Fruit fly (Drosophila melanogaster) whole organism, adult: ENCODE measurements around the gene CG9331.
A peak's percentile ranks its signal among the peaks of the same experiment; 100 is the strongest.

ENCODE experiments used
- CG11617 ChIP-seq: fragments of 200-800 bp; sonication (Bioruptor generic); optimal IDR thresholded peaks from 2 replicates; lab custom pipeline; 2017; ENCODE audit warnings: mild to moderate bottlenecking, missing biosample characterization, missing genetic modification reagents, missing genetic modification characterization
- CG12768 ChIP-seq: fragments of 200-800 bp; sonication (Bioruptor generic); optimal IDR thresholded peaks from 2 replicates; lab custom pipeline; 2017; ENCODE audit warnings: missing biosample characterization, missing genetic modification characterization, mild to moderate bottlenecking, moderate library complexity, missing genetic modification reagents
- CG14711 ChIP-seq: fragments of 200-800 bp; sonication (Bioruptor generic); optimal IDR thresholded peaks from 2 replicates; lab custom pipeline; 2018; ENCODE audit warnings: missing biosample characterization, mild to moderate bottlenecking, missing genetic modification characterization, moderate library complexity
- CG1620 ChIP-seq: fragments of 200-800 bp; sonication (Bioruptor generic); optimal IDR thresholded peaks from 2 replicates; lab custom pipeline; 2016; ENCODE audit warnings: missing biosample characterization, missing genetic modification characterization
- CG33017 ChIP-seq: fragments of 200-800 bp; sonication (Bioruptor generic); optimal IDR thresholded peaks from 2 replicates; lab custom pipeline; 2018; ENCODE audit warnings: missing biosample characterization, mild to moderate bottlenecking, missing genetic modification characterization, moderate library complexity
- CG5204 ChIP-seq: fragments of 200-800 bp; sonication (Bioruptor generic); optimal IDR thresholded peaks from 2 replicates; lab custom pipeline; 2016; ENCODE audit warnings: missing biosample characterization, missing genetic modification characterization
- CG7045 ChIP-seq: fragments of 200-800 bp; sonication (Bioruptor generic); optimal IDR thresholded peaks from 2 replicates; lab custom pipeline; 2017; ENCODE audit warnings: missing biosample characterization, mild to moderate bottlenecking, missing genetic modification characterization
- CG7101 ChIP-seq: fragments of 200-800 bp; sonication (Bioruptor generic); optimal IDR thresholded peaks from 2 replicates; lab custom pipeline; 2018; ENCODE audit warnings: missing biosample characterization, mild to moderate bottlenecking, missing genetic modification characterization, moderate library complexity
- Clk ChIP-seq: fragments of 200-800 bp; sonication (Bioruptor generic); optimal IDR thresholded peaks from 2 replicates; lab custom pipeline; 2017; ENCODE audit warnings: missing biosample characterization, missing genetic modification characterization
- Crg-1 ChIP-seq: fragments of 200-800 bp; sonication (Bioruptor generic); optimal IDR thresholded peaks from 2 replicates; lab custom pipeline; 2016; ENCODE audit warnings: missing biosample characterization, missing genetic modification characterization
- Hr96 ChIP-seq: fragments of 200-800 bp; sonication (Bioruptor generic); optimal IDR thresholded peaks from 2 replicates; lab custom pipeline; 2016; ENCODE audit warnings: missing biosample characterization, missing genetic modification characterization
- Mnt ChIP-seq: fragments of 200-800 bp; sonication (Bioruptor generic); optimal IDR thresholded peaks from 2 replicates; lab custom pipeline; 2016; ENCODE audit warnings: missing biosample characterization, mild to moderate bottlenecking, missing genetic modification characterization
- bab1 ChIP-seq: fragments of 200-800 bp; sonication (Bioruptor generic); optimal IDR thresholded peaks from 3 replicates; lab custom pipeline; 2019; ENCODE audit warnings: missing biosample characterization, mild to moderate bottlenecking, missing genetic modification characterization, moderate library complexity
- cic ChIP-seq: fragments of 200-800 bp; sonication (Bioruptor generic); optimal IDR thresholded peaks from 2 replicates; lab custom pipeline; 2017; ENCODE audit warnings: missing biosample characterization, mild to moderate bottlenecking, missing genetic modification characterization, moderate library complexity
- cnc ChIP-seq, 2 experiments: fragments of >200 bp; optimal IDR thresholded peaks; 2 replicates each; lab custom pipeline; 2017
- kay ChIP-seq: fragments of 200-800 bp; sonication (Bioruptor generic); peaks from one replicate; lab custom pipeline; 2016; ENCODE audit warnings: missing biosample characterization, missing genetic modification characterization, borderline replicate concordance
- ovo ChIP-seq: fragments of 200-800 bp; sonication (Bioruptor generic); optimal IDR thresholded peaks from 2 replicates; lab custom pipeline; 2016; ENCODE audit warnings: missing biosample characterization, missing genetic modification characterization
- pad ChIP-seq: fragments of 200-800 bp; sonication (Bioruptor generic); optimal IDR thresholded peaks from 3 replicates; lab custom pipeline; 2017; ENCODE audit warnings: missing biosample characterization, missing genetic modification characterization, mild to moderate bottlenecking, moderate library complexity, missing genetic modification reagents
- tj ChIP-seq: fragments of 200-800 bp; sonication (Bioruptor generic); optimal IDR thresholded peaks from 3 replicates; lab custom pipeline; 2017; ENCODE audit warnings: missing biosample characterization, mild to moderate bottlenecking, missing genetic modification characterization, moderate library complexity
- toe ChIP-seq: fragments of 200-800 bp; sonication (Bioruptor generic); optimal IDR thresholded peaks from 2 replicates; lab custom pipeline; 2016; ENCODE audit warnings: missing biosample characterization, missing genetic modification characterization

Gene CG9331

dm6 chr2L:20822489-20823195 is at the start of gene CG9331:
TSS of gene CG9331 (plus strand) at chr2L:20822828.
- TF ChIP-seq pad (GFP tag; lab: Kevin White, UChicago) (peak; percentile 97), ovo (peak; percentile 60), Mnt (GFP tag; lab: Kevin White, UChicago) (peak; percentile 47), CG14711 (no peak), kay (GFP tag; lab: Kevin White, UChicago) (peak; percentile 97), cic (GFP tag; lab: Kevin White, UChicago) (peak; percentile 51), bab1 (peak; percentile 57), CG33017 (tag; lab: Kevin White, UChicago) (no peak)

dm6 chr2L:20773453-20774054 is 49.1 kb upstream of the CG9331 start:
- peak; percentile 41 for TF ChIP-seq cic (GFP tag; lab: Kevin White, UChicago)
- TF ChIP-seq CG1620 (GFP tag; lab: Kevin White, UChicago) = no peak
- TF ChIP-seq pad (GFP tag; lab: Kevin White, UChicago) = no peak
- no peak for TF ChIP-seq Crg-1 (GFP tag; lab: Kevin White, UChicago)
- no peak for TF ChIP-seq Hr96 (GFP tag; lab: Kevin White, UChicago)
- peak; percentile 5 for TF ChIP-seq CG11617 (GFP tag; lab: Kevin White, UChicago)
- TF ChIP-seq tj (GFP tag; lab: Kevin White, UChicago) = no peak
- peak; percentile 24 for TF ChIP-seq CG33017 (tag; lab: Kevin White, UChicago)
- TF ChIP-seq Mnt (GFP tag; lab: Kevin White, UChicago) = no peak
- no peak for TF ChIP-seq ovo
- no peak for TF ChIP-seq CG14711
- TF ChIP-seq toe (GFP tag; lab: Kevin White, UChicago) = peak; percentile 3
- TF ChIP-seq CG7045 (GFP tag; lab: Kevin White, UChicago) = peak; percentile 28
- TF ChIP-seq cnc (optimal IDR thresholded peaks at IDR 0.05; lab: Kevin White, UChicago) = no peak
- TF ChIP-seq CG12768 (GFP tag; lab: Kevin White, UChicago) = no peak
- TF ChIP-seq Clk (GFP tag; lab: Kevin White, UChicago) = no peak
- TF ChIP-seq CG7101 (tag; lab: Kevin White, UChicago) = no peak
- TF ChIP-seq CG5204 (GFP tag; lab: Kevin White, UChicago) = no peak
- TF ChIP-seq kay (GFP tag; lab: Kevin White, UChicago) = peak; percentile 56
- TF ChIP-seq bab1 = no peak

- TF ChIP-seq CG7045 (GFP tag; lab: Kevin White, UChicago) = no peak
Measured at dm6 chr2L:20774464-20774863, 48.2 kb upstream of the CG9331 start.

- TF ChIP-seq ovo = no peak
- no peak for TF ChIP-seq Clk (GFP tag; lab: Kevin White, UChicago)
- TF ChIP-seq Hr96 (GFP tag; lab: Kevin White, UChicago) = no peak
- peak; percentile 5 for TF ChIP-seq cic (GFP tag; lab: Kevin White, UChicago)
- TF ChIP-seq cnc (optimal IDR thresholded peaks at IDR 0.05; lab: Kevin White, UChicago) = no peak
- peak; percentile 15 for TF ChIP-seq CG12768 (GFP tag; lab: Kevin White, UChicago)
- TF ChIP-seq toe (GFP tag; lab: Kevin White, UChicago) = no peak
- no peak for TF ChIP-seq tj (GFP tag; lab: Kevin White, UChicago)
Measured at dm6 chr2L:20775941-20776340, 46.7 kb upstream of the CG9331 start.

dm6 chr2L:20776940-20777502 is 45.6 kb upstream of the CG9331 start:
- TF ChIP-seq CG7101 (tag; lab: Kevin White, UChicago) (no peak), CG5204 (GFP tag; lab: Kevin White, UChicago) (no peak), pad (GFP tag; lab: Kevin White, UChicago) (no peak), CG7045 (GFP tag; lab: Kevin White, UChicago) (no peak), bab1 (no peak), CG33017 (tag; lab: Kevin White, UChicago) (no peak), ovo (no peak)

dm6 chr2L:20778380-20778779 is 44.2 kb upstream of the CG9331 start:
- TF ChIP-seq cnc (optimal IDR thresholded peaks at IDR 0.05; lab: Kevin White, UChicago) (no peak), cic (GFP tag; lab: Kevin White, UChicago) (no peak), CG7045 (GFP tag; lab: Kevin White, UChicago) (no peak), CG11617 (GFP tag; lab: Kevin White, UChicago) (no peak), CG7101 (tag; lab: Kevin White, UChicago) (no peak), tj (GFP tag; lab: Kevin White, UChicago) (no peak), CG33017 (tag; lab: Kevin White, UChicago) (no peak), toe (GFP tag; lab: Kevin White, UChicago) (no peak), CG14711 (no peak), pad (GFP tag; lab: Kevin White, UChicago) (no peak), Hr96 (GFP tag; lab: Kevin White, UChicago) (no peak), Crg-1 (GFP tag; lab: Kevin White, UChicago) (no peak), ovo (no peak), CG1620 (GFP tag; lab: Kevin White, UChicago) (no peak), Mnt (GFP tag; lab: Kevin White, UChicago) (no peak), bab1 (no peak), CG12768 (GFP tag; lab: Kevin White, UChicago) (no peak), kay (GFP tag; lab: Kevin White, UChicago) (no peak), Clk (GFP tag; lab: Kevin White, UChicago) (no peak)
